Worm (Caenorhabditis elegans) whole organism, L4 larva: ENCODE results near the gene glb-11.

Experiments
- F37D6.2 ChIP-seq: sonication (generic microtip); optimal IDR thresholded peaks from 2 replicates; lab custom pipeline; 2016; ENCODE audit warnings: mild to moderate bottlenecking, missing genetic modification characterization, missing compliant biosample characterization
- R02D3.7 ChIP-seq: fragments of 150-350 bp; sonication (generic microtip); optimal IDR thresholded peaks from 3 replicates; lab custom pipeline; 2014; ENCODE audit warnings: missing biosample characterization, missing genetic modification characterization
- T26A8.4 ChIP-seq: fragments of 200-800 bp; sonication (Bioruptor generic); IDR thresholded peaks from 2 replicates; pipeline ENCODE4 v1.3.6; 2022; ENCODE audit warnings: missing genetic modification characterization, missing compliant biosample characterization
- Y5F2A.4 ChIP-seq: fragments of 200-800 bp; sonication (Bioruptor generic); optimal IDR thresholded peaks from 2 replicates; lab custom pipeline; 2018; ENCODE audit warnings: mild to moderate bottlenecking, missing genetic modification characterization, missing compliant biosample characterization
- Y75B8A.6 ChIP-seq: fragments of 200-800 bp; sonication (Bioruptor generic); IDR thresholded peaks from 2 replicates; pipeline ENCODE4 v1.3.6; 2022; ENCODE audit warnings: missing genetic modification reagents, missing genetic modification characterization, missing compliant biosample characterization
- ZK337.2 ChIP-seq: fragments of 200-800 bp; sonication (Bioruptor generic); IDR thresholded peaks from 2 replicates; pipeline ENCODE4 v1.3.6; 2022; ENCODE audit warnings: missing genetic modification reagents, missing genetic modification characterization, missing compliant biosample characterization
- ZK546.5 ChIP-seq, 2 experiments: sonication (generic microtip); optimal IDR thresholded peaks; 2 replicates each; lab custom pipeline; 2017; ENCODE audit warnings: missing biosample characterization in 2 of 2, missing genetic modification characterization in 2 of 2
- ceh-20 ChIP-seq: fragments of 200-800 bp; sonication (Bioruptor generic); IDR thresholded peaks from 2 replicates; pipeline ENCODE4 v1.3.6; 2022; ENCODE audit warnings: missing genetic modification reagents, missing genetic modification characterization, missing compliant biosample characterization
- ceh-44 ChIP-seq: fragments of 200-800 bp; sonication (Bioruptor generic); IDR thresholded peaks from 2 replicates; pipeline ENCODE4 v1.3.6; 2022; ENCODE audit warnings: missing genetic modification reagents, missing genetic modification characterization, missing compliant biosample characterization
- ceh-82 ChIP-seq: sonication (generic microtip); optimal IDR thresholded peaks from 2 replicates; lab custom pipeline; 2017; ENCODE audit warnings: missing biosample characterization, missing genetic modification characterization
- ces-1 ChIP-seq: fragments of 150-350 bp; sonication (generic microtip); optimal IDR thresholded peaks from 4 replicates; lab custom pipeline; 2014; ENCODE audit warnings: missing biosample characterization, missing genetic modification reagents, missing genetic modification characterization
- ctbp-1 ChIP-seq: fragments of 200-800 bp; sonication (Bioruptor generic); IDR thresholded peaks from 2 replicates; pipeline ENCODE4 v1.3.6; 2022; ENCODE audit warnings: missing genetic modification reagents, missing genetic modification characterization, missing compliant biosample characterization
- dmd-9 ChIP-seq: fragments of 200-800 bp; sonication (Bioruptor generic); IDR thresholded peaks from 2 replicates; pipeline ENCODE4 v1.3.6; 2022; ENCODE audit warnings: missing genetic modification reagents, missing genetic modification characterization, missing compliant biosample characterization
- dpl-1 ChIP-seq: fragments of 150-350 bp; optimal IDR thresholded peaks from 2 replicates; lab custom pipeline; 2014; ENCODE audit warnings: missing biosample characterization, missing genetic modification reagents, missing genetic modification characterization
- duxl-1 ChIP-seq: sonication (generic microtip); optimal IDR thresholded peaks from 2 replicates; lab custom pipeline; 2016; ENCODE audit warnings: mild to moderate bottlenecking, missing genetic modification characterization, moderate library complexity, missing compliant biosample characterization; ENCODE audit not compliant: poor library complexity
- egl-43 ChIP-seq: fragments of 200-800 bp; sonication (Bioruptor generic); IDR thresholded peaks from 2 replicates; pipeline ENCODE4 v1.3.6; 2022; ENCODE audit warnings: missing genetic modification reagents, missing genetic modification characterization, missing compliant biosample characterization
- fkh-10 ChIP-seq: fragments of 150-350 bp; optimal IDR thresholded peaks from 2 replicates; lab custom pipeline; 2014; ENCODE audit warnings: missing biosample characterization, missing genetic modification reagents, missing genetic modification characterization
- hif-1 ChIP-seq, 2 experiments: sonication (generic microtip); optimal IDR thresholded peaks; 2 replicates each; lab custom pipeline; 2016 to 2017; ENCODE audit warnings: missing compliant biosample characterization in 2 of 2, missing genetic modification characterization in 2 of 2, missing genetic modification reagents in 2 of 2, missing genotype in 2 of 2, mild to moderate bottlenecking in 1 of 2
- hlh-11 ChIP-seq: fragments of 200-800 bp; sonication (Bioruptor generic); optimal IDR thresholded peaks from 2 replicates; lab custom pipeline; 2018; ENCODE audit warnings: mild to moderate bottlenecking, missing genetic modification characterization, missing compliant biosample characterization
- hlh-30 ChIP-seq: sonication (generic microtip); optimal IDR thresholded peaks from 2 replicates; lab custom pipeline; 2017; ENCODE audit warnings: antibody characterized with exemption, mild to moderate bottlenecking, missing genetic modification characterization, missing compliant biosample characterization; ENCODE audit not compliant: insufficient read depth
- hmg-1.1 ChIP-seq: fragments of 200-800 bp; sonication (Bioruptor generic); IDR thresholded peaks from 2 replicates; pipeline ENCODE4 v1.3.6; 2022; ENCODE audit warnings: missing genetic modification reagents, missing genetic modification characterization, missing compliant biosample characterization
- lsy-2 ChIP-seq, 2 experiments: fragments of 150-350 bp in 1 of 2; sonication (generic microtip) in 1 of 2; optimal IDR thresholded peaks; 2 replicates each; lab custom pipeline; 2014 to 2017; ENCODE audit warnings: missing biosample characterization in 2 of 2, missing genetic modification characterization in 2 of 2
- mdl-1 ChIP-seq, 2 experiments: fragments of 150-350 bp in 1 of 2; sonication (generic microtip) in 1 of 2; optimal IDR thresholded peaks; 2 replicates each; lab custom pipeline; 2014 to 2017; ENCODE audit warnings: missing biosample characterization in 2 of 2, missing genetic modification characterization in 2 of 2
- mdt-29 ChIP-seq: fragments of 200-800 bp; sonication (Bioruptor generic); IDR thresholded peaks from 2 replicates; pipeline ENCODE4 v1.3.6; 2022; ENCODE audit warnings: missing genetic modification reagents, missing genetic modification characterization, missing compliant biosample characterization
- mep-1 ChIP-seq: fragments of 150-350 bp; sonication (generic microtip); optimal IDR thresholded peaks from 3 replicates; lab custom pipeline; 2014; ENCODE audit warnings: missing biosample characterization, missing genetic modification characterization
- mes-2 ChIP-seq: sonication (generic microtip); optimal IDR thresholded peaks from 2 replicates; lab custom pipeline; 2016; ENCODE audit warnings: missing genotype, mild to moderate bottlenecking, missing genetic modification characterization, missing compliant biosample characterization; ENCODE audit not compliant: poor library complexity, severe bottlenecking
- mxl-2 ChIP-seq: fragments of 200-800 bp; sonication (Bioruptor generic); conservative IDR thresholded peaks from 2 replicates; pipeline ENCODE4 v1.3.6; 2022; ENCODE audit warnings: missing genetic modification reagents, missing genetic modification characterization, missing compliant biosample characterization
- nhr-11 ChIP-seq: fragments of 150-350 bp; optimal IDR thresholded peaks from 2 replicates; lab custom pipeline; 2014; ENCODE audit warnings: missing biosample characterization, missing genetic modification characterization
- nhr-41 ChIP-seq: fragments of 200-800 bp; sonication (Bioruptor generic); IDR thresholded peaks from 2 replicates; pipeline ENCODE4 v1.3.6; 2022; ENCODE audit warnings: missing genetic modification reagents, missing genetic modification characterization, missing compliant biosample characterization
- nhr-6 ChIP-seq: fragments of 150-350 bp; optimal IDR thresholded peaks from 2 replicates; lab custom pipeline; 2014; ENCODE audit warnings: missing biosample characterization, missing genetic modification characterization
- tra-1 ChIP-seq: fragments of 200-800 bp; sonication (Bioruptor generic); IDR thresholded peaks from 2 replicates; pipeline ENCODE4 v1.3.6; 2022; ENCODE audit warnings: missing genetic modification reagents, missing genetic modification characterization, missing compliant biosample characterization
- unc-130 ChIP-seq: sonication (generic microtip); optimal IDR thresholded peaks from 2 replicates; lab custom pipeline; 2016; ENCODE audit warnings: missing genetic modification reagents, missing genetic modification characterization, missing compliant biosample characterization
- unc-39 ChIP-seq: sonication (generic microtip); optimal IDR thresholded peaks from 2 replicates; lab custom pipeline; 2017; ENCODE audit warnings: missing biosample characterization, missing genetic modification characterization
- unc-62 ChIP-seq, 3 experiments: fragments of 150-350 bp in 1 of 3; sonication (generic microtip); optimal IDR thresholded peaks in 2 of 3; peaks in 1 of 3; 1 replicate in 1 of 3; 2 replicates in 2 of 3; lab custom pipeline; 2014 to 2017; ENCODE audit warnings: missing biosample characterization in 3 of 3, missing genetic modification characterization in 3 of 3, missing genetic modification reagents in 3 of 3, missing genotype in 1 of 3
- zag-1 ChIP-seq: fragments of 150-350 bp; optimal IDR thresholded peaks from 2 replicates; lab custom pipeline; 2014; ENCODE audit warnings: missing biosample characterization, missing genetic modification characterization
- zip-11 ChIP-seq: fragments of 200-800 bp; sonication (Bioruptor generic); IDR thresholded peaks from 2 replicates; pipeline ENCODE4 v1.3.6; 2022; ENCODE audit warnings: missing genetic modification characterization, missing compliant biosample characterization

The glb-11 gene

DNA sequence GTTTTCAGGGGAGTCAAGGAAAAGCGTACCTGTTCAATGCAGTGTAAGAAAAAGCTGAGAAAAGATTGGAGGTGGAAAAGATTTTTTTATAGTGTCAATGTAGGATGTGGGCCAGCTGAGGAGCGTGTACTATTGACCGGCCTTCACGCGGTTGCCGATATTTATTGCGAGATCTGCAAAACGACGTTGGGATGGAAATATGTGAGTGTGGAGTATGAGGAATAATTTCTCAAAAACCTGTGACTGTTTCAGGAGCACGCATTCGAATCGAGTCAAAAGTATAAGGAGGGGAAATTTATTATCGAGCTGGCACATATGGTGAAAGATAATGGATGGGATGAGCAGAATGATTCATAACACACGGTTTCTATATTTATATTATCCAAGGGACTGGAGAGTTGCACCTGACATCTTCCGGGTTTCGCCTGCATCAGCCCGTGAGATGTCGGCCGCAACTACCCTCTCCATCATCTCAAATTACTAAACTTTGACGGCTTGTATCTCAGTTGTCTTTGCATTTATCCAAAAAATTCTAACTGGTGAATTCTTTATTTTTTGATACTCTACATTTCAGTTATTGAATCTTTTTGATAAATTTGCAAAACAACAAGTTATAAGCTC lies 34.8 kb downstream of the glb-11 start (continued):
- TF ChIP-seq nhr-41 (GFP tag; lab: Robert Waterston, UW): no peak
- TF ChIP-seq ceh-20: no peak
- no peak for TF ChIP-seq ZK546.5 (tag; optimal IDR thresholded peaks at IDR 0.05; lab: Kevin White, UChicago)
- no peak for TF ChIP-seq unc-39
- no peak for TF ChIP-seq dmd-9
- TF ChIP-seq tra-1 (GFP tag; lab: Robert Waterston, UW): no peak
- no peak for TF ChIP-seq dpl-1
- TF ChIP-seq zip-11: no peak

ce11 chrIII:3956293-3956692 lies 35.7 kb downstream of the glb-11 start, which contains the start of gene F37A8.5:
TSS of gene F37A8.5 (plus strand) at chrIII:3956624.
- TF ChIP-seq ces-1 (peak; percentile 15), mdt-29 (no peak), duxl-1 (no peak), lsy-2 (tag; optimal IDR thresholded peaks at IDR 0.05; lab: Kevin White, UChicago) (peak in 1 of 2 experiments; percentile 10)

DNA sequence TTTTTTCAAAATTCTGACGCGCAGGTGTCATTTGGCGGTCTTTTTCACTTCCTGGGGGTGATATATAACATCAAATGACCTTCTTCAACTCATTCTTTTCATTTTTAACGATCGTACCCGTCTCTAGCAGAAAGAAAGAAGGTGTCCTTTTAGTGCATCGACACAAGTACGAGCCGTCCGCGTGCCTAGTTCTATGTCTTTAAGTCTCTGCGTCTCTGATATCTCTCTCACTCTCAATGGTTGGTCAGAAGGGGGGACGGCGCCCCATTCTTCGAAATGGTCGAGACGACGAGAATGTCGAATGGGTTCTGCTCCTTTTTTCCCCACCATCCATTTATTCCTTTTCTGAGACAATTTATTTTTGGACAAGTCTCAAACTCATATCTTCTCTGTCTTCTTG lies 36.3 kb downstream of the glb-11 start:
- TF ChIP-seq hlh-30 (tag; lab: Kevin White, UChicago): peak; percentile 84
- peak; percentile 52 for TF ChIP-seq mes-2 (tag; lab: Kevin White, UChicago)
- TF ChIP-seq nhr-6 (tag; lab: Kevin White, UChicago): no peak
- no peak for TF ChIP-seq Y75B8A.6 (GFP tag; lab: Robert Waterston, UW)
- TF ChIP-seq hlh-11 (tag; lab: Kevin White, UChicago): peak; percentile 1
- peak; percentile 69 for TF ChIP-seq mep-1 (tag; lab: Kevin White, UChicago)
- peak; percentile 14 for TF ChIP-seq F37D6.2
- 0 out of 2 replicates have a peak, but pooled peaks have one; percentile 12 for TF ChIP-seq ctbp-1 (GFP tag; lab: Robert Waterston, UW)
- peak; percentile 49 for TF ChIP-seq nhr-11 (tag; lab: Kevin White, UChicago)
- peak in 1 of 2 experiments; percentile 57 for TF ChIP-seq unc-62 (GFP tag; optimal IDR thresholded peaks at IDR 0.05 in 1 of 2; lab: Kevin White, UChicago)
- TF ChIP-seq unc-62 (tag; optimal IDR thresholded peaks at IDR 0.05; lab: Kevin White, UChicago): no peak
- no peak for TF ChIP-seq dpl-1
- no peak for TF ChIP-seq duxl-1
- no peak for TF ChIP-seq ZK337.2 (GFP tag; lab: Robert Waterston, UW)
- peak in 1 of 2 experiments; percentile 69 for TF ChIP-seq lsy-2 (tag; optimal IDR thresholded peaks at IDR 0.05; lab: Kevin White, UChicago)
- TF ChIP-seq ceh-82 (tag; lab: Kevin White, UChicago): no peak
- TF ChIP-seq ceh-44: no peak
- peak; percentile 62 for TF ChIP-seq hmg-1.1
- no peak for TF ChIP-seq unc-130
- no peak for TF ChIP-seq mxl-2 (GFP tag; lab: Robert Waterston, UW)
- TF ChIP-seq mdl-1 (tag; optimal IDR thresholded peaks at IDR 0.05; lab: Kevin White, UChicago): peak in 1 of 2 experiments; percentile 43
- TF ChIP-seq hif-1 (tag; optimal IDR thresholded peaks at IDR 0.05; lab: Kevin White, UChicago): peak in 1 of 2 experiments; percentile 10
- TF ChIP-seq fkh-10: peak; percentile 66

DNA sequence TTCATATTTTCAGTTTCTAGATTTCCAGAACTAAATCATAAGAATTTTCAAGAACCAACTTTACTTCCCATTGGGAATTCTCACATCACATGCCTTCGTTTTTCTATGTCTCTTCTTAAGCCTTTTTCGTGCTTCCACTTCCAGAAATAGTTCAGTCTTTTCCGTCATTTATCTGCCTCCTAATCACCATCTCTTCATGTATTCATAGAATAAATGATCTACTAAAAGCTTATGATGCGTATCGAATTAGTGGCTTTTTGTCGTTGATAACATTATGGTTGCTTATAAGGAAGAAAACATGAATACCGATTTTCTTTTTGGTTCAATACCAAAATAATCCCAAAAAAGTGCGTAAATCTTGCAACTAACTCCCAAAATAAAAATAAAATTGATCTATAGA lies 37.2 kb downstream of the glb-11 start:
- no peak for TF ChIP-seq zag-1 (tag; lab: Kevin White, UChicago)
- no peak for TF ChIP-seq fkh-10
- no peak for TF ChIP-seq zip-11
- TF ChIP-seq Y5F2A.4 (GFP tag; lab: Kevin White, UChicago): no peak
- TF ChIP-seq T26A8.4: no peak
- no peak for TF ChIP-seq nhr-11 (tag; lab: Kevin White, UChicago)
- TF ChIP-seq R02D3.7 (tag; lab: Kevin White, UChicago): no peak
- no peak for TF ChIP-seq egl-43 (GFP tag; lab: Robert Waterston, UW)
